Worm (Caenorhabditis elegans) whole organism, late embryonic: ENCODE data around the gene T23G7.2.

Experiments used
- C08G9.2 ChIP-seq: sonication (generic microtip); optimal IDR thresholded peaks from 2 replicates; lab custom pipeline; 2016; ENCODE audit warnings: mild to moderate bottlenecking, missing genetic modification characterization, moderate library complexity, missing compliant biosample characterization
- F13H6.1 ChIP-seq: sonication (generic microtip); optimal IDR thresholded peaks from 2 replicates; lab custom pipeline; 2016; ENCODE audit warnings: missing genetic modification characterization, missing compliant biosample characterization
- T23F11.4 ChIP-seq: fragments of 200-800 bp; sonication (Bioruptor generic); optimal IDR thresholded peaks from 2 replicates; lab custom pipeline; 2018; ENCODE audit warnings: mild to moderate bottlenecking, missing genetic modification characterization, missing compliant biosample characterization
- ahr-1 ChIP-seq: sonication (generic microtip); optimal IDR thresholded peaks from 2 replicates; lab custom pipeline; 2016; ENCODE audit warnings: missing genetic modification characterization, missing compliant biosample characterization
- ama-1 ChIP-seq: fragments of 150-350 bp; optimal IDR thresholded peaks from 2 replicates; lab custom pipeline; 2014
- ceh-14 ChIP-seq: sonication (generic microtip); optimal IDR thresholded peaks from 2 replicates; lab custom pipeline; 2016; ENCODE audit warnings: missing genotype, missing genetic modification characterization, missing compliant biosample characterization
- ceh-2 ChIP-seq: sonication (generic microtip); optimal IDR thresholded peaks from 2 replicates; lab custom pipeline; 2016; ENCODE audit warnings: missing genotype, missing genetic modification characterization, missing compliant biosample characterization
- ceh-24 ChIP-seq: sonication (generic microtip); optimal IDR thresholded peaks from 2 replicates; lab custom pipeline; 2016; ENCODE audit warnings: mild to moderate bottlenecking, missing genetic modification characterization, missing compliant biosample characterization
- ceh-30 ChIP-seq: fragments of 150-350 bp; optimal IDR thresholded peaks from 2 replicates; lab custom pipeline; 2014; ENCODE audit warnings: missing biosample characterization, missing genetic modification characterization
- ceh-34 ChIP-seq: sonication (generic microtip); optimal IDR thresholded peaks from 2 replicates; lab custom pipeline; 2016; ENCODE audit warnings: mild to moderate bottlenecking, missing genetic modification characterization, missing compliant biosample characterization
- ceh-45 ChIP-seq: fragments of 200-800 bp; sonication (Bioruptor generic); IDR thresholded peaks from 2 replicates; pipeline ENCODE4 v1.3.6; 2022; ENCODE audit warnings: missing genetic modification reagents, missing genetic modification characterization, missing compliant biosample characterization
- ceh-48 ChIP-seq: sonication (generic microtip); optimal IDR thresholded peaks from 2 replicates; lab custom pipeline; 2016; ENCODE audit warnings: missing genetic modification characterization, inconsistent platforms, missing compliant biosample characterization
- ceh-6 ChIP-seq: fragments of 200-800 bp; sonication (Bioruptor generic); optimal IDR thresholded peaks from 2 replicates; lab custom pipeline; 2018; ENCODE audit warnings: mild to moderate bottlenecking, missing genetic modification characterization, missing compliant biosample characterization
- ceh-9 ChIP-seq: sonication (generic microtip); optimal IDR thresholded peaks from 2 replicates; lab custom pipeline; 2016; ENCODE audit warnings: mild to moderate bottlenecking, missing genetic modification characterization, inconsistent platforms, missing compliant biosample characterization
- che-1 ChIP-seq: sonication (generic microtip); optimal IDR thresholded peaks from 2 replicates; lab custom pipeline; 2016; ENCODE audit warnings: mild to moderate bottlenecking, missing genetic modification characterization, missing compliant biosample characterization
- dmd-4 ChIP-seq: sonication (generic microtip); optimal IDR thresholded peaks from 2 replicates; lab custom pipeline; 2016; ENCODE audit warnings: borderline replicate concordance, missing genetic modification characterization, missing compliant biosample characterization
- dve-1 ChIP-seq: sonication (generic microtip); optimal IDR thresholded peaks from 2 replicates; lab custom pipeline; 2017; ENCODE audit warnings: antibody characterized with exemption, mild to moderate bottlenecking, missing genetic modification characterization, missing compliant biosample characterization
- elt-2 ChIP-seq: sonication (generic microtip); optimal IDR thresholded peaks from 2 replicates; lab custom pipeline; 2016; ENCODE audit warnings: missing genetic modification reagents, missing genetic modification characterization, missing compliant biosample characterization
- elt-4 ChIP-seq: sonication (generic microtip); optimal IDR thresholded peaks from 2 replicates; lab custom pipeline; 2016; ENCODE audit warnings: missing genetic modification characterization, missing compliant biosample characterization
- fkh-6 ChIP-seq: sonication (generic microtip); optimal IDR thresholded peaks from 2 replicates; lab custom pipeline; 2016; ENCODE audit warnings: missing genetic modification characterization, missing compliant biosample characterization
- hlh-15 ChIP-seq: sonication (generic microtip); optimal IDR thresholded peaks from 2 replicates; lab custom pipeline; 2016; ENCODE audit warnings: missing genetic modification characterization, missing compliant biosample characterization
- lin-11 ChIP-seq: fragments of 200-800 bp; sonication (Bioruptor generic); optimal IDR thresholded peaks from 2 replicates; lab custom pipeline; 2018; ENCODE audit warnings: mild to moderate bottlenecking, missing genetic modification characterization, missing compliant biosample characterization
- madf-2 ChIP-seq: sonication (generic microtip); optimal IDR thresholded peaks from 2 replicates; lab custom pipeline; 2017; ENCODE audit warnings: missing genetic modification characterization, missing compliant biosample characterization
- mec-3 ChIP-seq: sonication (generic microtip); optimal IDR thresholded peaks from 2 replicates; lab custom pipeline; 2016; ENCODE audit warnings: borderline replicate concordance, missing genetic modification characterization, missing compliant biosample characterization
- nhr-11 ChIP-seq: fragments of 150-350 bp; optimal IDR thresholded peaks from 2 replicates; lab custom pipeline; 2014; ENCODE audit warnings: missing biosample characterization, missing genetic modification characterization
- nhr-232 ChIP-seq: sonication (generic microtip); optimal IDR thresholded peaks from 2 replicates; lab custom pipeline; 2016; ENCODE audit warnings: missing genetic modification characterization, missing compliant biosample characterization
- npax-4 ChIP-seq: sonication (generic microtip); optimal IDR thresholded peaks from 2 replicates; lab custom pipeline; 2016; ENCODE audit warnings: missing genetic modification characterization, missing compliant biosample characterization
- odd-2 ChIP-seq: sonication (generic microtip); optimal IDR thresholded peaks from 2 replicates; lab custom pipeline; 2017; ENCODE audit warnings: antibody characterized with exemption, mild to moderate bottlenecking, missing genetic modification characterization, missing compliant biosample characterization
- pax-1 ChIP-seq: fragments of 150-350 bp; optimal IDR thresholded peaks from 2 replicates; lab custom pipeline; 2014; ENCODE audit warnings: missing biosample characterization, missing genetic modification characterization
- pha-2 ChIP-seq: sonication (generic microtip); optimal IDR thresholded peaks from 2 replicates; lab custom pipeline; 2017; ENCODE audit warnings: mild to moderate bottlenecking, missing genetic modification characterization, missing compliant biosample characterization
- pqm-1 ChIP-seq: sonication (generic microtip); optimal IDR thresholded peaks from 2 replicates; lab custom pipeline; 2016; ENCODE audit warnings: missing genetic modification characterization, missing compliant biosample characterization
- pros-1 ChIP-seq: fragments of 150-350 bp; optimal IDR thresholded peaks from 2 replicates; lab custom pipeline; 2014; ENCODE audit warnings: missing biosample characterization, missing genetic modification reagents, missing genetic modification characterization
- ref-2 ChIP-seq: sonication (generic microtip); optimal IDR thresholded peaks from 2 replicates; lab custom pipeline; 2016; ENCODE audit warnings: missing genetic modification characterization, missing compliant biosample characterization
- sox-2 ChIP-seq: fragments of 200-800 bp; sonication (Bioruptor generic); IDR thresholded peaks from 2 replicates; pipeline ENCODE4 v1.3.6; 2022; ENCODE audit warnings: missing genetic modification reagents, missing genetic modification characterization, missing compliant biosample characterization
- syd-9 ChIP-seq: sonication (generic microtip); optimal IDR thresholded peaks from 2 replicates; lab custom pipeline; 2016; ENCODE audit warnings: mild to moderate bottlenecking, missing genetic modification characterization, moderate library complexity, missing compliant biosample characterization
- ttx-3 ChIP-seq: sonication (generic microtip); optimal IDR thresholded peaks from 2 replicates; lab custom pipeline; 2016; ENCODE audit warnings: missing genetic modification reagents, missing genetic modification characterization, missing compliant biosample characterization
- unc-55 ChIP-seq: sonication (generic microtip); optimal IDR thresholded peaks from 2 replicates; lab custom pipeline; 2017; ENCODE audit warnings: missing biosample characterization, missing genetic modification reagents, missing genetic modification characterization
- zip-5 ChIP-seq: sonication (generic microtip); optimal IDR thresholded peaks from 2 replicates; lab custom pipeline; 2016; ENCODE audit warnings: missing genetic modification characterization, missing compliant biosample characterization
- ztf-16 ChIP-seq: sonication (generic microtip); optimal IDR thresholded peaks from 2 replicates; lab custom pipeline; 2017; ENCODE audit warnings: missing genetic modification characterization, missing compliant biosample characterization

The T23G7.2 gene

ce11 chrII:9125007-9125406 is 47.7 kb downstream of the T23G7.2 start:
- TF ChIP-seq mec-3 (tag; lab: Kevin White, UChicago) = no peak
- no peak for TF ChIP-seq C08G9.2 (tag; lab: Kevin White, UChicago)
- no peak for TF ChIP-seq ceh-9 (tag; lab: Kevin White, UChicago)
- no peak for TF ChIP-seq elt-2 (tag; lab: Kevin White, UChicago)
- no peak for TF ChIP-seq pha-2 (tag; lab: Kevin White, UChicago)
- TF ChIP-seq unc-55 (GFP tag; lab: Kevin White, UChicago) = no peak
- TF ChIP-seq syd-9 (tag; lab: Kevin White, UChicago) = no peak
- TF ChIP-seq ceh-2 (tag; lab: Kevin White, UChicago) = no peak
- no peak for TF ChIP-seq ceh-24 (tag; lab: Kevin White, UChicago)
- no peak for TF ChIP-seq nhr-232
- TF ChIP-seq ahr-1 = no peak
- TF ChIP-seq dmd-4 (tag; lab: Kevin White, UChicago) = no peak
- no peak for TF ChIP-seq sox-2

- TF ChIP-seq ceh-30 (tag; lab: Kevin White, UChicago) = no peak
- TF ChIP-seq ceh-34 = no peak
- no peak for TF ChIP-seq mec-3 (tag; lab: Kevin White, UChicago)
- TF ChIP-seq ref-2 = no peak
- TF ChIP-seq ama-1 (lab: Kevin White, UChicago) = no peak
- no peak for TF ChIP-seq lin-11 (tag; lab: Kevin White, UChicago)
- TF ChIP-seq ttx-3 (tag; lab: Kevin White, UChicago) = no peak
- TF ChIP-seq ceh-24 (tag; lab: Kevin White, UChicago) = no peak
- no peak for TF ChIP-seq F13H6.1
- no peak for TF ChIP-seq pros-1 (tag; lab: Kevin White, UChicago)
- no peak for TF ChIP-seq fkh-6
- TF ChIP-seq madf-2 = no peak
- TF ChIP-seq che-1 (tag; lab: Kevin White, UChicago) = no peak
- no peak for TF ChIP-seq nhr-11 (tag; lab: Kevin White, UChicago)
- TF ChIP-seq ztf-16 (tag; lab: Kevin White, UChicago) = no peak
- TF ChIP-seq npax-4 (tag; lab: Kevin White, UChicago) = no peak
- no peak for TF ChIP-seq hlh-15 (tag; lab: Kevin White, UChicago)
These were observed 48.4 kb downstream of the T23G7.2 start for ce11 chrII:9124353-9124752.

ce11 chrII:9120813-9121554 is 51.8 kb downstream of the T23G7.2 start:
- TF ChIP-seq ceh-24 (tag; lab: Kevin White, UChicago) (no peak), lin-11 (tag; lab: Kevin White, UChicago) (no peak), ceh-2 (tag; lab: Kevin White, UChicago) (no peak), fkh-6 (no peak), nhr-11 (tag; lab: Kevin White, UChicago) (no peak), ceh-45 (GFP tag; lab: Robert Waterston, UW) (no peak), pqm-1 (tag; lab: Kevin White, UChicago) (no peak), zip-5 (no peak)

- no peak for TF ChIP-seq ceh-6 (GFP tag; lab: Kevin White, UChicago)
- no peak for TF ChIP-seq dve-1 (tag; lab: Kevin White, UChicago)
- no peak for TF ChIP-seq fkh-6
- no peak for TF ChIP-seq ceh-48 (tag; lab: Kevin White, UChicago)
- no peak for TF ChIP-seq pax-1
- no peak for TF ChIP-seq ceh-34
- no peak for TF ChIP-seq ttx-3 (tag; lab: Kevin White, UChicago)
- TF ChIP-seq ceh-14 (tag; lab: Kevin White, UChicago) = no peak
- TF ChIP-seq pqm-1 (tag; lab: Kevin White, UChicago) = no peak
- TF ChIP-seq mec-3 (tag; lab: Kevin White, UChicago) = no peak
- no peak for TF ChIP-seq F13H6.1
- TF ChIP-seq elt-4 (tag; lab: Kevin White, UChicago) = no peak
- no peak for TF ChIP-seq odd-2 (tag; lab: Kevin White, UChicago)
- no peak for TF ChIP-seq T23F11.4 (GFP tag; lab: Kevin White, UChicago)
These were observed 52.4 kb downstream of the T23G7.2 start for ce11 chrII:9120329-9120728.
